Worm (Caenorhabditis elegans) whole organism, L4/young adult: Measurements from ENCODE around the gene acl-8.

Source experiments
- W03F9.2 ChIP-seq: fragments of 150-350 bp; optimal IDR thresholded peaks from 2 replicates; lab custom pipeline; 2014; ENCODE audit warnings: missing biosample characterization, missing genetic modification characterization
- him-1 ChIP-seq: sonication (generic microtip); optimal IDR thresholded peaks from 2 replicates; lab custom pipeline; 2016; ENCODE audit warnings: missing genotype, missing genetic modification reagents, missing genetic modification characterization, missing compliant biosample characterization

DNA sequence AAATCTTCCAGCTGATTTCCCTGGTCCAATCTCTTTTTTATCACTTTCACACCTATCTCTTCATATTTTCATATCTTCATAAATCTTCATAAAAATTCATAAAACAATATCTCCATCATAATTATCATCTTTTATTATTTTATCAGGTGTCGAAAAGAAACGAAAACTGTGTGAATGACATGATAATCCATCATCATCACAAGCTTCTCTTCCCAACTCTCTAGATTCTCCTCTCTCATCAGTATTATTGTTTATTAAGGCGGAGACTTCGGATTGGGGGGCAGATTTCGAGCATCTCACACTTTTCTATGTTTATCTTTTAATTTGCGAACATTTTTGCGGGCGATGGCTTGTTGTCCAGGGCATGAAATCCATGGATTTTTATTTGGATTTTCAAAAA, 13.6 kb downstream of the acl-8 start:
- TF ChIP-seq him-1 (tag; lab: Kevin White, UChicago) (no peak), W03F9.2 (tag; lab: Kevin White, UChicago) (no peak)
